Worm (Caenorhabditis elegans) whole organism, midembryonic: ENCODE measurements around the gene F27E5.7.

Experiments
- T22C8.4 ChIP-seq: fragments of 200-800 bp; sonication (Bioruptor generic); IDR thresholded peaks from 2 replicates; pipeline ENCODE4 v1.3.6; 2022; ENCODE audit warnings: missing genetic modification characterization, missing compliant biosample characterization
- ztf-29 ChIP-seq: fragments of 200-800 bp; sonication (Bioruptor generic); IDR thresholded peaks from 2 replicates; pipeline ENCODE4 v1.3.6; 2022; ENCODE audit warnings: missing genetic modification reagents, missing genetic modification characterization, missing compliant biosample characterization

DNA sequence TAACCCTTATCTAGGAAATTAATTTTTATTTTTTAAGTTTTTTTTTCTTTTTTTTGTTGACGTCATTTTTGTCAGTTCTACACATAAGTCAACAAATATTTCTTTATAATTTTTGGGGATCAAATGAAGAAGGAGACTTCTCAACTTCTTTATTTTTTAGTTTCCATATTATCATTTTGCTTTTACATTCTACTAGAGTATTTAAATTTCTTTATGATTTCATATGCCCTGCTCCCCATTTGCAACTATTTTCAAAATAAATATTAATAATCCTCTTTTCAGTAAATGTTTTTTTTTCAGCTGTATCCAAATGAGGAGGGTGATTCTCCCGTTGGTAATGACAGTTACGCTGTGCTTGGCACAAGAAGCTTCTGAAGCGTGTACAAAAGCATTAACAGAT is 14.8 kb downstream of the F27E5.7 start, which contains the start of gene phg-1:
- no peak for TF ChIP-seq T22C8.4 (GFP tag; lab: Robert Waterston, UW)
- no peak for TF ChIP-seq ztf-29 (GFP tag; lab: Robert Waterston, UW)
